Worm (Caenorhabditis elegans) whole organism, L3 larva: ENCODE results near the gene F36D4.6.

Experiments
- R02D3.7 ChIP-seq: fragments of 150-350 bp; optimal IDR thresholded peaks from 2 replicates; lab custom pipeline; 2014; ENCODE audit warnings: missing biosample characterization, missing genetic modification characterization
- ceh-82 ChIP-seq: fragments of 150-350 bp; optimal IDR thresholded peaks from 2 replicates; lab custom pipeline; 2014; ENCODE audit warnings: missing biosample characterization, missing genetic modification characterization
- lin-15B ChIP-seq: fragments of 150-350 bp; optimal IDR thresholded peaks from 2 replicates; lab custom pipeline; 2014; ENCODE audit warnings: missing biosample characterization, missing genetic modification characterization
- lin-39 ChIP-seq: fragments of 150-350 bp; optimal IDR thresholded peaks from 2 replicates; lab custom pipeline; 2018; ENCODE audit warnings: missing biosample characterization, missing genetic modification reagents, missing genetic modification characterization
- lsy-12 ChIP-seq: sonication (generic microtip); optimal IDR thresholded peaks from 2 replicates; lab custom pipeline; 2016; ENCODE audit warnings: mild to moderate bottlenecking, missing genetic modification characterization, missing compliant biosample characterization
- mml-1 ChIP-seq: fragments of 150-350 bp; sonication (generic microtip); optimal IDR thresholded peaks from 3 replicates; lab custom pipeline; 2014; ENCODE audit warnings: missing biosample characterization, missing genetic modification characterization
- nhr-237 ChIP-seq: fragments of 150-350 bp; optimal IDR thresholded peaks from 2 replicates; lab custom pipeline; 2014; ENCODE audit warnings: missing biosample characterization, missing genetic modification characterization
- nhr-28 ChIP-seq: fragments of 150-350 bp; optimal IDR thresholded peaks from 2 replicates; lab custom pipeline; 2014; ENCODE audit warnings: missing biosample characterization, missing genetic modification characterization
- snpc-4 ChIP-seq: fragments of 150-350 bp; optimal IDR thresholded peaks from 2 replicates; lab custom pipeline; 2014; ENCODE audit warnings: missing biosample characterization, missing genetic modification characterization
- tbx-2 ChIP-seq: sonication (generic microtip); optimal IDR thresholded peaks from 2 replicates; lab custom pipeline; 2016; ENCODE audit warnings: mild to moderate bottlenecking, missing genetic modification characterization, missing compliant biosample characterization
- unc-39 ChIP-seq: sonication (generic microtip); optimal IDR thresholded peaks from 4 replicates; lab custom pipeline; 2017; ENCODE audit warnings: missing biosample characterization, missing genetic modification characterization
- unc-62 ChIP-seq: fragments of 150-350 bp; sonication (generic microtip); optimal IDR thresholded peaks from 4 replicates; lab custom pipeline; 2014; ENCODE audit warnings: missing biosample characterization, missing genetic modification reagents, missing genetic modification characterization
- zag-1 ChIP-seq: fragments of 150-350 bp; optimal IDR thresholded peaks from 2 replicates; lab custom pipeline; 2014; ENCODE audit warnings: missing biosample characterization, missing genetic modification characterization

DNA sequence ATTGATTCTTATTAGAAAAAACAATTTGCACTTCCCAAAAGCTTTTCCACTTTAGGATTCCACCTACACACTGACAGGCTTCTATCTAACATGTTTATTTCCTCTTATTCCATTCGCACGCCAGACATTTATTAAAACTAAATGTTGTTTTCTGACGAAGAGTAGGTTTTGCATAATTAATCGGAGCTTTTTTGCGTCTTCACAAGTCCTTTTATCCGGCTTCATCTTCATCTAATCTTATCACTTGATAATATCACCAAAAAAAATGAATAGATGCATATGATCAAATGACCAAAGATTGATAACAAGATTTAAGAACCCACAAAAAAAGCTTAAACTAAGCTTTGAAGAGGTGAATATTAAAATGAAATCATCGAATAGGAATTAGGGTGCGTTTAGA lies 38.6 kb upstream of the F36D4.6 start:
- TF ChIP-seq nhr-237 (tag; lab: Kevin White, UChicago) (no peak), nhr-28 (tag; lab: Kevin White, UChicago) (no peak), lin-39 (tag; lab: Kevin White, UChicago) (no peak), unc-39 (tag; lab: Kevin White, UChicago) (no peak), mml-1 (no peak), snpc-4 (no peak), R02D3.7 (tag; lab: Kevin White, UChicago) (no peak), tbx-2 (tag; lab: Kevin White, UChicago) (no peak), lin-15B (tag; lab: Kevin White, UChicago) (no peak), lsy-12 (no peak), ceh-82 (no peak), zag-1 (tag; lab: Kevin White, UChicago) (no peak), unc-62 (GFP tag; lab: Kevin White, UChicago) (no peak)
